Worm (Caenorhabditis elegans) whole organism, early embryonic: ENCODE results near the gene W07G4.8.

Experiments
- F13C5.2 ChIP-seq: sonication (generic microtip); optimal IDR thresholded peaks from 2 replicates; lab custom pipeline; 2017; ENCODE audit warnings: mild to moderate bottlenecking, missing genetic modification characterization, inconsistent platforms, missing compliant biosample characterization
- ama-1 ChIP-seq: fragments of 150-350 bp; optimal IDR thresholded peaks from 2 replicates; lab custom pipeline; 2014
- ceh-13 ChIP-seq: fragments of 200-800 bp; sonication (Bioruptor generic); optimal IDR thresholded peaks from 2 replicates; lab custom pipeline; 2018; ENCODE audit warnings: mild to moderate bottlenecking, missing genetic modification characterization, missing compliant biosample characterization
- ets-7 ChIP-seq: sonication (generic microtip); optimal IDR thresholded peaks from 2 replicates; lab custom pipeline; 2016; ENCODE audit warnings: missing genotype, missing genetic modification characterization, missing compliant biosample characterization
- flt-1 ChIP-seq: fragments of 200-800 bp; sonication (Bioruptor generic); IDR thresholded peaks from 2 replicates; pipeline ENCODE4 v1.3.6; 2022; ENCODE audit warnings: missing genetic modification characterization, missing compliant biosample characterization
- pes-1 ChIP-seq: fragments of 200-800 bp; sonication (Bioruptor generic); IDR thresholded peaks from 2 replicates; pipeline ENCODE4 v1.3.6; 2022; ENCODE audit warnings: missing genetic modification reagents, missing genetic modification characterization, missing compliant biosample characterization

DNA sequence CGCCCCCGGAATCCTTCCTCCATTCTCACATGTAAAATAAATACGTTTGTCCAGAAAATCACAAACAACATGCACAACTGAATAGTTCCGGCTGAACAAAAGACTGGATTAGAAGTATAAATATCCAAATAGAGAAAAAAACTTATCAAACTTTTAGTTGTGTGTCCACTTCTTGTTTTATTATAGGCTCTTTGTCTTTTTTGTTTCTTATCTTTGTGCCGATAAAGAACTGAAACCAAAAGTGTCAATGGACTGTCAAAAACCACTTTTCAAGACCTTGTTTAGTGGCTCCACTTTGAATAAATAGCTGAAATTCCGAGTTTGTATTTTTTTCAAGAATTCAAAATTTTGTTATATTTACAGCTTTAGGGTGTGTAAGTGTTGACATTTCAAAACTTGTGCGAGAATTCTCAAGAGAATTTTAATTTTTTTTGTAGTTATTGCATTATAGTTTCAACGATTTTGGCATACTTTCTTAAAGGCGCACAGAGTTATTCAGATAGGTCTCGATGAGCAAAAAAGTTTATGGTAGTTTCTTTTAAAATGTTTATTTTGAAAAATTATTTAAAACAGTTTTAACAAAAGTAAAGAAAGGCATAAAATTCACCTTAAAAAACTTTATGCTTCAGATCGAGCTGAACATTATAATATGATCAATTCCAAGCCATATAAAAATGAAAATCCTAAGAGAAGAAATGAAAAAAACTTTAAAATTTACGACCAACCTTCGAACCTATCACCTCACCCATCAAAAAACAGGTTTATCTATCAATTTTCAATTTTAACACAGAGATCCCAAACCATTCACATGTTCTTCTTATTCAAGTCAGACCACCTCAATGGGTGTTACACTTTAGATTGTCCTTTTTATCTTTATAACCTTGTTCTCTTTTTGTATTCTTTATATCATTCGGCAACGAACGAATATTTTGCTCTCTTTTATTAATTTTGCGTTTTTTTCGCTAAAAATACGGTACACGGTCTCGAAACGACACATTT is 2.9 kb downstream of the W07G4.8 start:
- TF ChIP-seq flt-1: no peak
- TF ChIP-seq pes-1: no peak
- TF ChIP-seq F13C5.2 (tag; lab: Kevin White, UChicago): no peak
- TF ChIP-seq ama-1: no peak
- no peak for TF ChIP-seq ceh-13 (GFP tag; lab: Kevin White, UChicago)
- no peak for TF ChIP-seq ets-7
